Fruit fly (Drosophila melanogaster) whole organism, wandering third instar larva: ENCODE data around the gene CG31496.

Source experiments
- Abd-B ChIP-seq: fragments of >200 bp; optimal IDR thresholded peaks from 2 replicates; lab custom pipeline; 2017; ENCODE audit warnings: missing biosample characterization, missing genetic modification characterization
- CG32264 ChIP-seq: fragments of 200-800 bp; sonication (Bioruptor generic); optimal IDR thresholded peaks from 2 replicates; lab custom pipeline; 2016; ENCODE audit warnings: missing biosample characterization, missing genetic modification characterization
- CG9705 ChIP-seq: fragments of 200-800 bp; sonication (Bioruptor generic); optimal IDR thresholded peaks from 2 replicates; lab custom pipeline; 2018; ENCODE audit warnings: missing biosample characterization, mild to moderate bottlenecking, missing genetic modification characterization
- CrebA ChIP-seq: fragments of 200-800 bp; sonication (Bioruptor generic); optimal IDR thresholded peaks from 2 replicates; lab custom pipeline; 2016; ENCODE audit warnings: missing biosample characterization, mild to moderate bottlenecking, missing genetic modification characterization, borderline replicate concordance
- Dfd ChIP-seq: fragments of >200 bp; optimal IDR thresholded peaks from 2 replicates; lab custom pipeline; 2017; ENCODE audit warnings: missing biosample characterization, missing genetic modification characterization
- Dif ChIP-seq: fragments of 200-275, 200-300 bp; sonication (Bioruptor generic); optimal IDR thresholded peaks from 2 replicates; lab custom pipeline; 2018; ENCODE audit warnings: missing biosample characterization, missing genetic modification characterization; ENCODE audit not compliant: partially characterized antibody
- GATAd ChIP-seq: sonication (Bioruptor generic); optimal IDR thresholded peaks from 2 replicates; lab custom pipeline; 2016; ENCODE audit warnings: missing biosample characterization, missing genetic modification characterization
- HLH106 ChIP-seq: fragments of 200-800 bp; optimal IDR thresholded peaks from 3 replicates; lab custom pipeline; 2019; ENCODE audit warnings: missing biosample characterization, mild to moderate bottlenecking, missing genetic modification characterization, moderate library complexity
- Hnf4 ChIP-seq: fragments of 200-800 bp; sonication (Bioruptor generic); optimal IDR thresholded peaks from 2 replicates; lab custom pipeline; 2016; ENCODE audit warnings: missing biosample characterization, mild to moderate bottlenecking, missing genetic modification characterization
- Hr83 ChIP-seq: fragments of 200-300 bp; sonication (Bioruptor generic); optimal IDR thresholded peaks from 2 replicates; lab custom pipeline; 2016; ENCODE audit warnings: missing biosample characterization, mild to moderate bottlenecking, missing genetic modification characterization, moderate library complexity; ENCODE audit not compliant: poor library complexity, severe bottlenecking
- Jra ChIP-seq: sonication (Bioruptor generic); optimal IDR thresholded peaks from 2 replicates; lab custom pipeline; 2016; ENCODE audit warnings: missing biosample characterization, missing genetic modification characterization
- Mio ChIP-seq: sonication (Bioruptor generic); optimal IDR thresholded peaks from 2 replicates; lab custom pipeline; 2016; ENCODE audit warnings: missing biosample characterization, missing genetic modification characterization
- Myc ChIP-seq: fragments of >200 bp; optimal IDR thresholded peaks from 2 replicates; lab custom pipeline; 2017
- N ChIP-seq: fragments of >200 bp; optimal IDR thresholded peaks from 2 replicates; lab custom pipeline; 2018; ENCODE audit warnings: missing biosample characterization, missing external identifiers, missing genetic modification characterization
- OdsH ChIP-seq: fragments of 200-800 bp; sonication (Bioruptor generic); optimal IDR thresholded peaks from 2 replicates; lab custom pipeline; 2016; ENCODE audit warnings: missing biosample characterization, mild to moderate bottlenecking, missing genetic modification characterization
- Rel ChIP-seq, 2 experiments: fragments of 200-800 bp; sonication (Bioruptor generic) in 1 of 2; optimal IDR thresholded peaks; 2 replicates in 1 of 2; 3 replicates in 1 of 2; lab custom pipeline; 2016 to 2019; ENCODE audit warnings: mild to moderate bottlenecking in 2 of 2, missing biosample characterization in 2 of 2, missing genetic modification characterization in 2 of 2, moderate library complexity in 1 of 2
- Sp1 ChIP-seq: fragments of 200-800 bp; sonication (Bioruptor generic); optimal IDR thresholded peaks from 3 replicates; lab custom pipeline; 2019; ENCODE audit warnings: missing biosample characterization, mild to moderate bottlenecking, missing genetic modification characterization, moderate library complexity
- Vsx2 ChIP-seq: fragments of 200-300, 225-300 bp; sonication (Bioruptor generic); optimal IDR thresholded peaks from 2 replicates; lab custom pipeline; 2018; ENCODE audit warnings: missing biosample characterization, missing genetic modification characterization; ENCODE audit not compliant: partially characterized antibody
- br ChIP-seq: fragments of 200-800 bp; sonication (Bioruptor generic); optimal IDR thresholded peaks from 2 replicates; lab custom pipeline; 2016; ENCODE audit warnings: missing biosample characterization, missing genetic modification characterization
- brk ChIP-seq: fragments of 200-800 bp; sonication (Bioruptor generic); optimal IDR thresholded peaks from 2 replicates; lab custom pipeline; 2016; ENCODE audit warnings: missing biosample characterization, mild to moderate bottlenecking, missing genetic modification characterization
- dl ChIP-seq, 2 experiments: fragments of 175-275, 200-275 bp in 1 of 2; fragments of 200-275 bp in 1 of 2; sonication (Bioruptor generic); optimal IDR thresholded peaks; lab custom pipeline; 2018; ENCODE audit warnings: mild to moderate bottlenecking in 2 of 2, missing biosample characterization in 2 of 2, missing genetic modification characterization in 2 of 2, moderate library complexity in 2 of 2; ENCODE audit not compliant: partially characterized antibody in 2 of 2, insufficient read depth in 1 of 2
- dmrt93B ChIP-seq: fragments of 200-800 bp; sonication (Bioruptor generic); optimal IDR thresholded peaks from 2 replicates; lab custom pipeline; 2018; ENCODE audit warnings: missing biosample characterization, mild to moderate bottlenecking, missing genetic modification characterization
- dsf ChIP-seq: sonication (Bioruptor generic); optimal IDR thresholded peaks from 2 replicates; lab custom pipeline; 2016; ENCODE audit warnings: missing biosample characterization, missing genetic modification characterization, borderline replicate concordance
- ey ChIP-seq: fragments of 200-800 bp; sonication (Bioruptor generic); optimal IDR thresholded peaks from 2 replicates; lab custom pipeline; 2016; ENCODE audit warnings: missing biosample characterization, missing genetic modification characterization
- foxo ChIP-seq, 2 experiments: fragments of 200-800 bp; sonication (Bioruptor generic); optimal IDR thresholded peaks; 2 replicates in 1 of 2; 3 replicates in 1 of 2; lab custom pipeline; 2016 to 2017; ENCODE audit warnings: missing biosample characterization in 2 of 2, missing genetic modification characterization in 2 of 2
- fru ChIP-seq: fragments of 200-800 bp; sonication (Bioruptor generic); optimal IDR thresholded peaks from 3 replicates; lab custom pipeline; 2016; ENCODE audit warnings: missing biosample characterization, mild to moderate bottlenecking, missing genetic modification characterization
- h ChIP-seq: fragments of 200-800 bp; sonication (Bioruptor generic); optimal IDR thresholded peaks from 3 replicates; lab custom pipeline; 2016; ENCODE audit warnings: missing biosample characterization, mild to moderate bottlenecking, missing genetic modification characterization
- jim ChIP-seq: fragments of 175-275, 200-325 bp; sonication (Bioruptor generic); optimal IDR thresholded peaks from 2 replicates; lab custom pipeline; 2016; ENCODE audit warnings: missing biosample characterization, mild to moderate bottlenecking, missing genetic modification characterization
- lola ChIP-seq: fragments of >200 bp; optimal IDR thresholded peaks from 2 replicates; lab custom pipeline; 2017; ENCODE audit warnings: missing biosample characterization, missing genetic modification characterization
- pan ChIP-seq: fragments of >200 bp; optimal IDR thresholded peaks from 2 replicates; lab custom pipeline; 2017
- psq ChIP-seq: fragments of 200-800 bp; sonication (Bioruptor generic); optimal IDR thresholded peaks from 3 replicates; lab custom pipeline; 2017; ENCODE audit warnings: missing biosample characterization, mild to moderate bottlenecking, missing genetic modification characterization, moderate library complexity
- rgr ChIP-seq: fragments of 200-800 bp; sonication (Bioruptor generic); optimal IDR thresholded peaks from 3 replicates; lab custom pipeline; 2016; ENCODE audit warnings: missing biosample characterization, mild to moderate bottlenecking, missing genetic modification characterization
- sage ChIP-seq: fragments of 200-800 bp; sonication (Bioruptor generic); optimal IDR thresholded peaks from 2 replicates; lab custom pipeline; 2016; ENCODE audit warnings: missing biosample characterization, mild to moderate bottlenecking, missing genetic modification characterization
- sv ChIP-seq: fragments of 200-800 bp; sonication (Bioruptor generic); optimal IDR thresholded peaks from 3 replicates; lab custom pipeline; 2016; ENCODE audit warnings: missing biosample characterization, missing genetic modification characterization
- tai ChIP-seq: sonication (Bioruptor generic); optimal IDR thresholded peaks from 2 replicates; lab custom pipeline; 2016; ENCODE audit warnings: missing biosample characterization, missing genetic modification characterization
- usp ChIP-seq: fragments of >200 bp; optimal IDR thresholded peaks from 2 replicates; lab custom pipeline; 2017; ENCODE audit warnings: missing biosample characterization, missing genetic modification characterization
- woc ChIP-seq: sonication (Bioruptor generic); optimal IDR thresholded peaks from 2 replicates; lab custom pipeline; 2016; ENCODE audit warnings: missing biosample characterization, mild to moderate bottlenecking, missing genetic modification characterization

The CG31496 gene

dm6 chr3R:7326200-7326599 is 18.7 kb upstream of the CG31496 start:
- TF ChIP-seq dsf (GFP tag; lab: Kevin White, UChicago) = no peak
- TF ChIP-seq Dif = no peak
- TF ChIP-seq woc = peak; percentile 25
- no peak for TF ChIP-seq tai (GFP tag; lab: Kevin White, UChicago)
- no peak for TF ChIP-seq Dfd (GFP tag; lab: Kevin White, UChicago)
- peak; percentile 57 for TF ChIP-seq psq (GFP tag; lab: Kevin White, UChicago)
- TF ChIP-seq Hr83 (GFP tag; lab: Kevin White, UChicago) = no peak
- TF ChIP-seq CrebA = no peak
- TF ChIP-seq Sp1 (GFP tag; lab: Kevin White, UChicago) = peak; percentile 32
- TF ChIP-seq OdsH (GFP tag; lab: Kevin White, UChicago) = peak; percentile 44
- no peak for TF ChIP-seq Vsx2 (GFP tag; lab: Kevin White, UChicago)
- no peak for TF ChIP-seq lola
- peak; percentile 22 for TF ChIP-seq ey (GFP tag; lab: Kevin White, UChicago)
- no peak for TF ChIP-seq Mio
- no peak for TF ChIP-seq usp (GFP tag; lab: Kevin White, UChicago)
- peak; percentile 10 for TF ChIP-seq h
- TF ChIP-seq Hnf4 (GFP tag; lab: Kevin White, UChicago) = no peak
- TF ChIP-seq Rel (GFP tag; optimal IDR thresholded peaks at IDR 0.05; lab: Kevin White, UChicago) = no peak
- no peak for TF ChIP-seq Rel (tag; optimal IDR thresholded peaks at IDR 0.05; lab: Kevin White, UChicago)
- TF ChIP-seq GATAd = no peak
- peak; percentile 22 for TF ChIP-seq dmrt93B
- no peak for TF ChIP-seq br (GFP tag; lab: Kevin White, UChicago)
- TF ChIP-seq Myc (lab: Kevin White, UChicago) = no peak
- TF ChIP-seq rgr (GFP tag; lab: Kevin White, UChicago) = no peak
- peak; percentile 42 for TF ChIP-seq HLH106
- TF ChIP-seq sv (GFP tag; lab: Kevin White, UChicago) = no peak
- no peak for TF ChIP-seq CG9705 (GFP tag; lab: Kevin White, UChicago)
- TF ChIP-seq dl (GFP tag; optimal IDR thresholded peaks at IDR 0.05; lab: Kevin White, UChicago; ENCODE audit: insufficient read depth in 1 of 2, partially characterized antibody in 2 of 2) = no peak
- no peak for TF ChIP-seq Jra (GFP tag; lab: Kevin White, UChicago)
- no peak for TF ChIP-seq sage (GFP tag; lab: Kevin White, UChicago)
- no peak for TF ChIP-seq foxo (GFP tag; optimal IDR thresholded peaks at IDR 0.05; lab: Kevin White, UChicago)
- no peak for TF ChIP-seq CG32264 (GFP tag; lab: Kevin White, UChicago)
- TF ChIP-seq pan (lab: Kevin White, UChicago) = no peak
- TF ChIP-seq jim (GFP tag; lab: Kevin White, UChicago) = no peak
- TF ChIP-seq fru (GFP tag; lab: Kevin White, UChicago) = no peak
- TF ChIP-seq Abd-B = no peak
- TF ChIP-seq N (GFP tag; lab: Kevin White, UChicago) = no peak

- TF ChIP-seq usp (GFP tag; lab: Kevin White, UChicago) (no peak), sv (GFP tag; lab: Kevin White, UChicago) (no peak), OdsH (GFP tag; lab: Kevin White, UChicago) (no peak), Myc (lab: Kevin White, UChicago) (no peak), ey (GFP tag; lab: Kevin White, UChicago) (no peak), foxo (GFP tag; optimal IDR thresholded peaks at IDR 0.05; lab: Kevin White, UChicago) (no peak), dmrt93B (no peak), br (GFP tag; lab: Kevin White, UChicago) (no peak), rgr (GFP tag; lab: Kevin White, UChicago) (no peak)
- TF ChIP-seq, all 38 proteins: peak for 0
Measured at dm6 chr3R:7330695-7331094, 14.2 kb upstream of the CG31496 start.

- TF ChIP-seq Sp1 (GFP tag; lab: Kevin White, UChicago) (peak; percentile 5), HLH106 (peak; percentile 33), foxo (GFP tag; optimal IDR thresholded peaks at IDR 0.05; lab: Kevin White, UChicago) (peak in 1 of 2 experiments; percentile 33), Myc (lab: Kevin White, UChicago) (no peak), brk (GFP tag; lab: Kevin White, UChicago) (no peak), h (peak; percentile 24), GATAd (no peak), usp (GFP tag; lab: Kevin White, UChicago) (no peak), OdsH (GFP tag; lab: Kevin White, UChicago) (peak; percentile 38)
Measured at dm6 chr3R:7334613-7335012, 10.3 kb upstream of the CG31496 start.
